Worm (Caenorhabditis elegans) whole organism, L4/young adult: ENCODE measurements around the gene mnm-2.

Experiments
- W03F9.2 ChIP-seq: fragments of 150-350 bp; optimal IDR thresholded peaks from 2 replicates; lab custom pipeline; 2014; ENCODE audit warnings: missing biosample characterization, missing genetic modification characterization
- dao-5 ChIP-seq: sonication (generic microtip); optimal IDR thresholded peaks from 2 replicates; lab custom pipeline; 2016; ENCODE audit warnings: missing genotype, missing genetic modification characterization, moderate library complexity, missing compliant biosample characterization
- him-1 ChIP-seq: sonication (generic microtip); optimal IDR thresholded peaks from 2 replicates; lab custom pipeline; 2016; ENCODE audit warnings: missing genotype, missing genetic modification reagents, missing genetic modification characterization, missing compliant biosample characterization

mnm-2 gene

ce11 chrX:7393167-7393566 lies 31.5 kb downstream of the mnm-2 start, which contains the start of gene gad-2:
Gene gad-2 (plus strand): TSS chrX:7393467.
- TF ChIP-seq dao-5 (tag; lab: Kevin White, UChicago), result no peak
- no peak for TF ChIP-seq W03F9.2
- TF ChIP-seq him-1 (tag; lab: Kevin White, UChicago), result no peak

- TF ChIP-seq W03F9.2, result no peak
- TF ChIP-seq dao-5 (tag; lab: Kevin White, UChicago), result no peak
- TF ChIP-seq him-1 (tag; lab: Kevin White, UChicago), result no peak
These were observed 34.4 kb downstream of the mnm-2 start, which contains the start of gene C10A4.6 for ce11 chrX:7390270-7390669. Gene C10A4.6 (plus strand): TSS chrX:7390570.

- no peak for TF ChIP-seq dao-5 (tag; lab: Kevin White, UChicago)
- TF ChIP-seq W03F9.2, result no peak
- TF ChIP-seq him-1 (tag; lab: Kevin White, UChicago), result no peak
These were observed 46.1 kb downstream of the mnm-2 start for ce11 chrX:7378608-7379007.

ce11 chrX:7376941-7377340 lies 47.8 kb downstream of the mnm-2 start, which contains the start of gene npr-8:
Gene npr-8 (plus strand): TSS chrX:7377302.
- no peak for TF ChIP-seq W03F9.2
- TF ChIP-seq dao-5 (tag; lab: Kevin White, UChicago), result no peak
- TF ChIP-seq him-1 (tag; lab: Kevin White, UChicago), result no peak
